Worm (Caenorhabditis elegans): ENCODE measurements around the gene clec-88.
A peak's percentile ranks its signal among the peaks of the same experiment; 100 is the strongest.

clec-88 gene

ce11 chrII:6331222-6331830, 34.2 kb upstream of the clec-88 start, which contains the start of gene set-4 (continued):
- peak; percentile 89 for TF ChIP-seq nhr-11 (tag; optimal IDR thresholded peaks at IDR 0.05)
- peak; percentile 29 for TF ChIP-seq ceh-28 (tag; optimal IDR thresholded peaks at IDR 0.05)
- peak; percentile 64; the same call in 1 of the 2 replicates for TF ChIP-seq madf-9 (GFP tag; conservative IDR thresholded peaks at IDR 0.05)
- TF ChIP-seq vab-7 (GFP tag; IDR thresholded peaks at IDR 0.05) = 0 out of 2 replicates have a peak, but pooled peaks have one; percentile 29
- 0 out of 2 replicates have a peak, but pooled peaks have one; percentile 20 for TF ChIP-seq php-3 (GFP tag; IDR thresholded peaks at IDR 0.05)
- TF ChIP-seq hif-1 (tag; optimal IDR thresholded peaks at IDR 0.05) = peak in 1 of 2 experiments; percentile 82
- TF ChIP-seq set-16 (GFP tag; IDR thresholded peaks at IDR 0.05) = peak; percentile 25; the same call in 1 of the 2 replicates
- peak; percentile 48 for TF ChIP-seq unc-130 (GFP tag; optimal IDR thresholded peaks at IDR 0.05)
- TF ChIP-seq ZK546.5 (tag; optimal IDR thresholded peaks at IDR 0.05) = no peak
- TF ChIP-seq jun-1 (tag; optimal IDR thresholded peaks at IDR 0.05) = peak; percentile 77
- TF ChIP-seq F49E8.2 (tag; optimal IDR thresholded peaks at IDR 0.05; ENCODE audit: borderline replicate concordance) = no peak
- peak; percentile 81 for TF ChIP-seq nhr-77 (tag; optimal IDR thresholded peaks at IDR 0.05)
- TF ChIP-seq zag-1 (tag; optimal IDR thresholded peaks at IDR 0.05) = no peak
- no peak for TF ChIP-seq tag-97 (GFP tag; IDR thresholded peaks at IDR 0.05)
- no peak for TF ChIP-seq lin-15B (tag; optimal IDR thresholded peaks at IDR 0.05)
- no peak for TF ChIP-seq madf-5 (GFP tag; IDR thresholded peaks at IDR 0.05)
- no peak for TF ChIP-seq Y48G9A.11 (GFP tag; IDR thresholded peaks at IDR 0.05)
- TF ChIP-seq ceh-62 (tag; optimal IDR thresholded peaks at IDR 0.05) = no peak
- TF ChIP-seq unc-62 (GFP tag; optimal IDR thresholded peaks at IDR 0.05 in 1 of 2) = peak in 1 of 2 experiments; percentile 75
- no peak for TF ChIP-seq unc-62 (tag; optimal IDR thresholded peaks at IDR 0.05)
- TF ChIP-seq unc-39 (tag; optimal IDR thresholded peaks at IDR 0.05) = no peak
- TF ChIP-seq snpc-1.2 (GFP tag; IDR thresholded peaks at IDR 0.05) = no peak
- no peak for TF ChIP-seq nhr-111 (GFP tag; optimal IDR thresholded peaks at IDR 0.05)
- peak; percentile 88 for TF ChIP-seq ceh-20 (GFP tag; IDR thresholded peaks at IDR 0.05)
- TF ChIP-seq dve-1 (tag; optimal IDR thresholded peaks at IDR 0.05; ENCODE audit: insufficient read depth) = peak; percentile 94
- no peak for TF ChIP-seq mxl-2 (GFP tag; conservative IDR thresholded peaks at IDR 0.05)
- TF ChIP-seq D1046.2 (GFP tag; IDR thresholded peaks at IDR 0.05) = no peak
- TF ChIP-seq hlh-11 (tag; optimal IDR thresholded peaks at IDR 0.05) = peak; percentile 96
- peak; percentile 85 for TF ChIP-seq nhr-42 (GFP tag; IDR thresholded peaks at IDR 0.05)
- TF ChIP-seq ama-1 (optimal IDR thresholded peaks at IDR 0.05) = peak; percentile 69
- no peak for TF ChIP-seq snpc-4 (tag; optimal IDR thresholded peaks at IDR 0.05)
- no peak for TF ChIP-seq daf-8 (GFP tag; IDR thresholded peaks at IDR 0.05)
- TF ChIP-seq mdt-29 (GFP tag; IDR thresholded peaks at IDR 0.05) = peak; percentile 62; the same call in 1 of the 2 replicates
- TF ChIP-seq arid-1 (GFP tag; conservative IDR thresholded peaks at IDR 0.05) = peak; percentile 37; the same call in 1 of the 2 replicates
- TF ChIP-seq ztf-7 (tag; optimal IDR thresholded peaks at IDR 0.05) = peak; percentile 72
- no peak for TF ChIP-seq egl-27 (tag; optimal IDR thresholded peaks at IDR 0.05)
- TF ChIP-seq T26A8.4 (GFP tag; IDR thresholded peaks at IDR 0.05) = peak; percentile 88
- TF ChIP-seq mxl-3 (GFP tag; optimal IDR thresholded peaks at IDR 0.05) = peak; percentile 96
- TF ChIP-seq rbr-2 (tag; optimal IDR thresholded peaks at IDR 0.05) = peak; percentile 96
- 0 out of 2 replicates have a peak, but pooled peaks have one; percentile 59 for TF ChIP-seq daf-19 (GFP tag; conservative IDR thresholded peaks at IDR 0.05)
- TF ChIP-seq fos-1 (tag; optimal IDR thresholded peaks at IDR 0.05) = no peak
- TF ChIP-seq lir-3 (tag; optimal IDR thresholded peaks at IDR 0.05) = no peak
- TF ChIP-seq gei-8 (GFP tag; optimal IDR thresholded peaks at IDR 0.05) = peak; percentile 35
- peak; percentile 88 for TF ChIP-seq ctbp-1 (GFP tag; IDR thresholded peaks at IDR 0.05)
- TF ChIP-seq zip-2 (tag; optimal IDR thresholded peaks at IDR 0.05) = no peak
- TF ChIP-seq nhr-76 (tag; optimal IDR thresholded peaks at IDR 0.05) = no peak
- TF ChIP-seq hmg-1.1 (GFP tag; IDR thresholded peaks at IDR 0.05) = peak; percentile 88
- peak; percentile 95 for TF ChIP-seq hlh-30 (tag; optimal IDR thresholded peaks at IDR 0.05; ENCODE audit: insufficient read depth)
- TF ChIP-seq Y75B8A.6 (GFP tag; IDR thresholded peaks at IDR 0.05) = no peak
- TF ChIP-seq daf-12 (tag; optimal IDR thresholded peaks at IDR 0.05) = no peak
- no peak for TF ChIP-seq nhr-237 (tag; optimal IDR thresholded peaks at IDR 0.05)
